Worm (Caenorhabditis elegans) whole organism, mixed stage, embryonic: ENCODE results near the gene ZK546.4.
"Not testable (repeated sequence)": the region's sequence is repeated elsewhere in the genome, so short reads cannot be mapped to it uniquely, and the experiment has no call there.

Experiments used
- M03D4.4 ChIP-seq: sonication (generic microtip); optimal IDR thresholded peaks from 2 replicates; lab custom pipeline; 2017; ENCODE audit warnings: mild to moderate bottlenecking, missing genetic modification characterization, missing compliant biosample characterization
- blmp-1 ChIP-seq: fragments of 150-350 bp; optimal IDR thresholded peaks from 2 replicates; lab custom pipeline; 2014; ENCODE audit warnings: missing biosample characterization, missing genetic modification characterization
- ceh-39 ChIP-seq: fragments of 150-350 bp; optimal IDR thresholded peaks from 2 replicates; lab custom pipeline; 2014; ENCODE audit warnings: missing biosample characterization, missing genetic modification characterization
- ceh-43 ChIP-seq: fragments of 200-800 bp; sonication (Bioruptor generic); optimal IDR thresholded peaks from 2 replicates; lab custom pipeline; 2018; ENCODE audit warnings: mild to moderate bottlenecking, missing genetic modification characterization, moderate library complexity, missing compliant biosample characterization
- ceh-83 ChIP-seq: fragments of 200-800 bp; sonication (Bioruptor generic); optimal IDR thresholded peaks from 2 replicates; lab custom pipeline; 2018; ENCODE audit warnings: mild to moderate bottlenecking, missing genetic modification characterization, missing compliant biosample characterization
- ces-1 ChIP-seq: fragments of 150-350 bp; optimal IDR thresholded peaks from 2 replicates; lab custom pipeline; 2014; ENCODE audit warnings: missing biosample characterization, missing genetic modification reagents, missing genetic modification characterization
- cnd-1 ChIP-seq: fragments of 200-800 bp; sonication (Bioruptor generic); optimal IDR thresholded peaks from 2 replicates; lab custom pipeline; 2018; ENCODE audit warnings: mild to moderate bottlenecking, missing genetic modification characterization, missing compliant biosample characterization
- elt-1 ChIP-seq: sonication (generic microtip); optimal IDR thresholded peaks from 2 replicates; lab custom pipeline; 2017; ENCODE audit warnings: missing genetic modification characterization, mild to moderate bottlenecking, missing compliant biosample characterization, antibody characterized with exemption, moderate library complexity, borderline replicate concordance; ENCODE audit not compliant: insufficient read depth
- flh-1 ChIP-seq: fragments of 200-800 bp; sonication (Bioruptor generic); optimal IDR thresholded peaks from 2 replicates; lab custom pipeline; 2018; ENCODE audit warnings: mild to moderate bottlenecking, missing genetic modification characterization, moderate library complexity, missing compliant biosample characterization
- ham-2 ChIP-seq: fragments of 200-800 bp; sonication (Bioruptor generic); optimal IDR thresholded peaks from 2 replicates; lab custom pipeline; 2018; ENCODE audit warnings: mild to moderate bottlenecking, missing genetic modification characterization, missing compliant biosample characterization
- hlh-1 ChIP-seq: fragments of 150-350 bp; optimal IDR thresholded peaks from 2 replicates; lab custom pipeline; 2014; ENCODE audit warnings: missing biosample characterization, missing genetic modification reagents, missing genetic modification characterization
- lin-32 ChIP-seq: fragments of 200-800 bp; sonication (Bioruptor generic); optimal IDR thresholded peaks from 2 replicates; lab custom pipeline; 2018; ENCODE audit warnings: mild to moderate bottlenecking, missing genetic modification characterization, missing compliant biosample characterization
- lsy-2 ChIP-seq: fragments of 150-350 bp; optimal IDR thresholded peaks from 2 replicates; lab custom pipeline; 2014; ENCODE audit warnings: missing biosample characterization, missing genetic modification characterization
- mab-5 ChIP-seq: fragments of 150-350 bp; optimal IDR thresholded peaks from 2 replicates; lab custom pipeline; 2014; ENCODE audit warnings: missing biosample characterization, missing genetic modification characterization
- mls-2 ChIP-seq: sonication (generic microtip); optimal IDR thresholded peaks from 2 replicates; lab custom pipeline; 2016; ENCODE audit warnings: mild to moderate bottlenecking, missing genetic modification characterization, moderate library complexity, missing compliant biosample characterization
- nhr-2 ChIP-seq: fragments of 150-350 bp; optimal IDR thresholded peaks from 2 replicates; lab custom pipeline; 2014; ENCODE audit warnings: missing biosample characterization, missing genetic modification characterization
- nhr-237 ChIP-seq: fragments of 150-350 bp; optimal IDR thresholded peaks from 2 replicates; lab custom pipeline; 2014; ENCODE audit warnings: missing biosample characterization, missing genetic modification characterization
- nhr-28 ChIP-seq: fragments of 150-350 bp; optimal IDR thresholded peaks from 2 replicates; lab custom pipeline; 2014; ENCODE audit warnings: missing biosample characterization, missing genetic modification characterization
- nhr-76 ChIP-seq: sonication (generic microtip); optimal IDR thresholded peaks from 2 replicates; lab custom pipeline; 2017; ENCODE audit warnings: missing biosample characterization, missing genetic modification characterization
- pha-4 ChIP-seq: fragments of 150-350 bp; optimal IDR thresholded peaks from 2 replicates; lab custom pipeline; 2018; ENCODE audit warnings: missing biosample characterization, missing genetic modification reagents, missing genetic modification characterization
- sem-2 ChIP-seq: fragments of 200-800 bp; sonication (Bioruptor generic); optimal IDR thresholded peaks from 2 replicates; lab custom pipeline; 2018; ENCODE audit warnings: mild to moderate bottlenecking, missing genetic modification characterization, missing compliant biosample characterization
- snpc-4 ChIP-seq: fragments of 150-350 bp; optimal IDR thresholded peaks from 2 replicates; lab custom pipeline; 2014; ENCODE audit warnings: missing biosample characterization, missing genetic modification characterization
- sptf-1 ChIP-seq: sonication (generic microtip); optimal IDR thresholded peaks from 2 replicates; lab custom pipeline; 2017; ENCODE audit warnings: mild to moderate bottlenecking, missing genetic modification characterization, moderate library complexity, missing compliant biosample characterization
- tbx-8 ChIP-seq: fragments of 200-800 bp; sonication (Bioruptor generic); optimal IDR thresholded peaks from 2 replicates; lab custom pipeline; 2018; ENCODE audit warnings: mild to moderate bottlenecking, missing genetic modification characterization, moderate library complexity, missing compliant biosample characterization
- unc-120 ChIP-seq: sonication (generic microtip); optimal IDR thresholded peaks from 2 replicates; lab custom pipeline; 2017; ENCODE audit warnings: missing genetic modification characterization, missing compliant biosample characterization; ENCODE audit not compliant: poor library complexity, severe bottlenecking
- unc-39 ChIP-seq: fragments of 150-350 bp; optimal IDR thresholded peaks from 2 replicates; lab custom pipeline; 2014; ENCODE audit warnings: missing biosample characterization, missing genetic modification characterization
- unc-62 ChIP-seq: fragments of 150-350 bp; optimal IDR thresholded peaks from 2 replicates; lab custom pipeline; 2014; ENCODE audit warnings: missing biosample characterization, missing genetic modification reagents, missing genetic modification characterization
- zip-8 ChIP-seq: fragments of 150-350 bp; optimal IDR thresholded peaks from 2 replicates; lab custom pipeline; 2014; ENCODE audit warnings: missing biosample characterization, missing genetic modification characterization
- ztf-11 ChIP-seq: fragments of 150-350 bp; optimal IDR thresholded peaks from 2 replicates; lab custom pipeline; 2014; ENCODE audit warnings: missing biosample characterization, missing genetic modification characterization

Gene ZK546.4

DNA sequence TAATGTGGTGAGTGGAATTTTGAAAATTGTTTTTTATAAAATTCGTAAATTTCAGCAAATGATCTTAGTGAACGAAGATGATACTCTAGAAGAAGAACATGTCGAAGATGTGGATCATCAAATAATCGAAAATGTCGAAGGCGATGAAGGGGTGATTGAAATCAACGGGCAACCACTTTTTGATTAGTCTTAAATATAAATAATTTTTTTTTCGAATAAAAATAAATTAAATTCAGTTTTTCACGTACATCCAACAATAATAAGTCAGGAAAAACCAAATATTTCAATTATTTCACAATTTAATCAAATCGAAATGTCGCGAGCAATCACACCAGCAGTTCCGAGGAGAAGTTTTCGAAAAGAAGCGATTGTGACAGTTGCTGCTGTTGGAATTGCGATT is at the start of gene ZK546.4:
Gene ZK546.4, plus strand, starts transcription at position 301 of the 400 bp plus-strand sequence.
- TF ChIP-seq nhr-76 (tag; lab: Kevin White, UChicago): no peak
- TF ChIP-seq ces-1: no peak

ce11 chrII:4888527-4889487 is 49.0 kb upstream of the ZK546.4 start, which contains the start of gene pgm-1:
TSS of gene pgm-1 (plus strand) at chrII:4889437.
- TF ChIP-seq nhr-2 (tag; lab: Kevin White, UChicago) (no peak), unc-120 (tag; lab: Kevin White, UChicago) (peak; percentile 34), hlh-1 (tag; lab: Kevin White, UChicago) (peak; percentile 57)

- no peak for TF ChIP-seq lin-32 (GFP tag; lab: Kevin White, UChicago)
- TF ChIP-seq unc-62 (GFP tag; lab: Kevin White, UChicago): no peak
- TF ChIP-seq nhr-237 (tag; lab: Kevin White, UChicago): no peak
- TF ChIP-seq ham-2: no peak
- no peak for TF ChIP-seq mls-2 (tag; lab: Kevin White, UChicago)
- TF ChIP-seq zip-8 (tag; lab: Kevin White, UChicago): no peak
- TF ChIP-seq blmp-1 (tag; lab: Kevin White, UChicago): no peak
- no peak for TF ChIP-seq sem-2 (GFP tag; lab: Kevin White, UChicago)
- no peak for TF ChIP-seq pha-4 (tag; lab: Kevin White, UChicago)
- TF ChIP-seq M03D4.4: no peak
- no peak for TF ChIP-seq ztf-11 (tag; lab: Kevin White, UChicago)
- no peak for TF ChIP-seq ceh-43 (GFP tag; lab: Kevin White, UChicago)
- no peak for TF ChIP-seq elt-1
- TF ChIP-seq ceh-83: no peak
- TF ChIP-seq nhr-76 (tag; lab: Kevin White, UChicago): no peak
- no peak for TF ChIP-seq unc-120 (tag; lab: Kevin White, UChicago)
Measured at ce11 chrII:4891012-4891775, 46.6 kb upstream of the ZK546.4 start, which contains the start of gene gst-9. TSS of gene gst-9 (plus strand) at chrII:4891585.

ce11 chrII:4892594-4892993 is 45.2 kb upstream of the ZK546.4 start, which contains the start of gene msp-33:
TSS of gene msp-33 (minus strand) at chrII:4892694.
- TF ChIP-seq M03D4.4: no peak
- no peak for TF ChIP-seq flh-1 (GFP tag; lab: Kevin White, UChicago)
- TF ChIP-seq ceh-83: no peak
- TF ChIP-seq sptf-1 (tag; lab: Kevin White, UChicago): no peak
- TF ChIP-seq lsy-2: no peak
- no peak for TF ChIP-seq nhr-28 (tag; lab: Kevin White, UChicago)
- no peak for TF ChIP-seq snpc-4
- TF ChIP-seq ztf-11 (tag; lab: Kevin White, UChicago): no peak
- no peak for TF ChIP-seq blmp-1 (tag; lab: Kevin White, UChicago)
- TF ChIP-seq unc-39: no peak
- TF ChIP-seq ceh-39 (tag; lab: Kevin White, UChicago): no peak
- TF ChIP-seq cnd-1 (tag; lab: Kevin White, UChicago): no peak
- TF ChIP-seq sem-2 (GFP tag; lab: Kevin White, UChicago): no peak
- no peak for TF ChIP-seq lin-32 (GFP tag; lab: Kevin White, UChicago)
- TF ChIP-seq tbx-8: no peak
- no peak for TF ChIP-seq mab-5
- no peak for TF ChIP-seq unc-62 (GFP tag; lab: Kevin White, UChicago)

DNA sequence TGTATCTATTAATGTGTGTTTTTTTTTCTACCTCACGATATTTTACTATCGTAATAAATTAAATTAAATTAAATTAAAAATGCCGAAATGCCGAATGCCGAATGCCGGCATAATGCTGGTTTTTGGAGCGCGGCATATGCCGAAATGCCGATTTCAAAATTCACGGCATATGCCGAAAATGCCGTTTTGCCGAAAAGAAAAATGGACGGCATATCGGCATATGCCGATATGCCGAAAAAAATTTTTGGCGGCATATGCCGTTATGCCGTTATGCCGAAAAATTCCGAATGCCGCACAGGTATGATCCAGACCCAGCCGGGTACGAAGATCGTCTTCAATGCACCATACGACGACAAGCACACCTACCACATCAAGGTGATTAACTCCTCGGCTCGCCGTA is 39.3 kb upstream of the ZK546.4 start, which contains the start of gene msp-32:
Gene msp-32, plus strand, starts transcription at position 301 of the 400 bp plus-strand sequence.
- not testable (repeated sequence) for TF ChIP-seq sptf-1 (tag; lab: Kevin White, UChicago); flh-1 (GFP tag; lab: Kevin White, UChicago); nhr-28 (tag; lab: Kevin White, UChicago)
